Fruit fly (Drosophila melanogaster): ENCODE results near the gene Det.

dm6 chr3R:17121277-17121676 lies 28.2 kb upstream of the Det start, which contains the start of gene CG42779:
- TF ChIP-seq Myc (optimal IDR thresholded peaks at IDR 0.05) (no peak), ttk (optimal IDR thresholded peaks at IDR 0.05) (no peak), h (optimal IDR thresholded peaks at IDR 0.05) (no peak), psq (optimal IDR thresholded peaks at IDR 0.05) (no peak)
